Worm (Caenorhabditis elegans) whole organism, late embryonic: ENCODE data around the gene mtrr-1.
A peak's percentile ranks its signal among the peaks of the same experiment; 100 is the strongest.

Source experiments
- K02D7.2 ChIP-seq: sonication (generic microtip); optimal IDR thresholded peaks from 2 replicates; lab custom pipeline; 2017; ENCODE audit warnings: mild to moderate bottlenecking, missing genetic modification characterization, missing compliant biosample characterization
- T23F11.4 ChIP-seq: fragments of 200-800 bp; sonication (Bioruptor generic); optimal IDR thresholded peaks from 2 replicates; lab custom pipeline; 2018; ENCODE audit warnings: mild to moderate bottlenecking, missing genetic modification characterization, missing compliant biosample characterization
- Y22D7AL.16 ChIP-seq: sonication (generic microtip); optimal IDR thresholded peaks from 2 replicates; lab custom pipeline; 2016; ENCODE audit warnings: missing genetic modification characterization, missing compliant biosample characterization
- ahr-1 ChIP-seq: sonication (generic microtip); optimal IDR thresholded peaks from 2 replicates; lab custom pipeline; 2016; ENCODE audit warnings: missing genetic modification characterization, missing compliant biosample characterization
- ama-1 ChIP-seq: fragments of 150-350 bp; optimal IDR thresholded peaks from 2 replicates; lab custom pipeline; 2014
- ceh-14 ChIP-seq: sonication (generic microtip); optimal IDR thresholded peaks from 2 replicates; lab custom pipeline; 2016; ENCODE audit warnings: missing genotype, missing genetic modification characterization, missing compliant biosample characterization
- ceh-18 ChIP-seq: sonication (generic microtip); optimal IDR thresholded peaks from 2 replicates; lab custom pipeline; 2016; ENCODE audit warnings: missing genetic modification characterization, missing compliant biosample characterization
- ceh-2 ChIP-seq: sonication (generic microtip); optimal IDR thresholded peaks from 2 replicates; lab custom pipeline; 2016; ENCODE audit warnings: missing genotype, missing genetic modification characterization, missing compliant biosample characterization
- ceh-22 ChIP-seq: sonication (generic microtip); optimal IDR thresholded peaks from 2 replicates; lab custom pipeline; 2017; ENCODE audit warnings: missing biosample characterization, missing genetic modification characterization
- ceh-30 ChIP-seq: fragments of 150-350 bp; optimal IDR thresholded peaks from 2 replicates; lab custom pipeline; 2014; ENCODE audit warnings: missing biosample characterization, missing genetic modification characterization
- ceh-34 ChIP-seq: sonication (generic microtip); optimal IDR thresholded peaks from 2 replicates; lab custom pipeline; 2016; ENCODE audit warnings: mild to moderate bottlenecking, missing genetic modification characterization, missing compliant biosample characterization
- ceh-45 ChIP-seq: fragments of 200-800 bp; sonication (Bioruptor generic); IDR thresholded peaks from 2 replicates; pipeline ENCODE4 v1.3.6; 2022; ENCODE audit warnings: missing genetic modification reagents, missing genetic modification characterization, missing compliant biosample characterization
- ceh-9 ChIP-seq: sonication (generic microtip); optimal IDR thresholded peaks from 2 replicates; lab custom pipeline; 2016; ENCODE audit warnings: mild to moderate bottlenecking, missing genetic modification characterization, inconsistent platforms, missing compliant biosample characterization
- dmd-4 ChIP-seq: sonication (generic microtip); optimal IDR thresholded peaks from 2 replicates; lab custom pipeline; 2016; ENCODE audit warnings: borderline replicate concordance, missing genetic modification characterization, missing compliant biosample characterization
- elt-2 ChIP-seq: sonication (generic microtip); optimal IDR thresholded peaks from 2 replicates; lab custom pipeline; 2016; ENCODE audit warnings: missing genetic modification reagents, missing genetic modification characterization, missing compliant biosample characterization
- elt-4 ChIP-seq: sonication (generic microtip); optimal IDR thresholded peaks from 2 replicates; lab custom pipeline; 2016; ENCODE audit warnings: missing genetic modification characterization, missing compliant biosample characterization
- ets-4 ChIP-seq: sonication (generic microtip); optimal IDR thresholded peaks from 2 replicates; lab custom pipeline; 2016; ENCODE audit warnings: missing genetic modification characterization, missing compliant biosample characterization
- fkh-10 ChIP-seq: fragments of 150-350 bp; optimal IDR thresholded peaks from 2 replicates; lab custom pipeline; 2014; ENCODE audit warnings: missing biosample characterization, missing genetic modification reagents, missing genetic modification characterization
- gmeb-2 ChIP-seq: sonication (generic microtip); optimal IDR thresholded peaks from 2 replicates; lab custom pipeline; 2016; ENCODE audit warnings: missing genetic modification characterization, inconsistent platforms, missing compliant biosample characterization
- hlh-13 ChIP-seq: fragments of 200-800 bp; sonication (Bioruptor generic); optimal IDR thresholded peaks from 2 replicates; lab custom pipeline; 2018; ENCODE audit warnings: mild to moderate bottlenecking, missing genetic modification characterization, missing compliant biosample characterization
- hlh-15 ChIP-seq: sonication (generic microtip); optimal IDR thresholded peaks from 2 replicates; lab custom pipeline; 2016; ENCODE audit warnings: missing genetic modification characterization, missing compliant biosample characterization
- hlh-8 ChIP-seq: sonication (generic microtip); optimal IDR thresholded peaks from 2 replicates; lab custom pipeline; 2016; ENCODE audit warnings: missing genotype, missing genetic modification characterization, missing compliant biosample characterization
- lim-6 ChIP-seq: sonication (generic microtip); optimal IDR thresholded peaks from 2 replicates; lab custom pipeline; 2016; ENCODE audit warnings: missing genetic modification characterization, missing compliant biosample characterization
- lin-11 ChIP-seq: fragments of 200-800 bp; sonication (Bioruptor generic); optimal IDR thresholded peaks from 2 replicates; lab custom pipeline; 2018; ENCODE audit warnings: mild to moderate bottlenecking, missing genetic modification characterization, missing compliant biosample characterization
- madf-2 ChIP-seq: sonication (generic microtip); optimal IDR thresholded peaks from 2 replicates; lab custom pipeline; 2017; ENCODE audit warnings: missing genetic modification characterization, missing compliant biosample characterization
- nfya-1 ChIP-seq: sonication (generic microtip); optimal IDR thresholded peaks from 2 replicates; lab custom pipeline; 2017; ENCODE audit warnings: missing genetic modification characterization, mild to moderate bottlenecking, missing compliant biosample characterization, antibody characterized with exemption, moderate library complexity
- nhr-11 ChIP-seq: fragments of 150-350 bp; optimal IDR thresholded peaks from 2 replicates; lab custom pipeline; 2014; ENCODE audit warnings: missing biosample characterization, missing genetic modification characterization
- nhr-232 ChIP-seq: sonication (generic microtip); optimal IDR thresholded peaks from 2 replicates; lab custom pipeline; 2016; ENCODE audit warnings: missing genetic modification characterization, missing compliant biosample characterization
- pag-3 ChIP-seq: sonication (generic microtip); optimal IDR thresholded peaks from 2 replicates; lab custom pipeline; 2016; ENCODE audit warnings: missing compliant biosample characterization, missing genetic modification characterization, borderline replicate concordance
- pax-1 ChIP-seq: fragments of 150-350 bp; optimal IDR thresholded peaks from 2 replicates; lab custom pipeline; 2014; ENCODE audit warnings: missing biosample characterization, missing genetic modification characterization
- pha-2 ChIP-seq: sonication (generic microtip); optimal IDR thresholded peaks from 2 replicates; lab custom pipeline; 2017; ENCODE audit warnings: mild to moderate bottlenecking, missing genetic modification characterization, missing compliant biosample characterization
- pha-4 ChIP-seq: fragments of 150-350 bp; optimal IDR thresholded peaks from 2 replicates; lab custom pipeline; 2018; ENCODE audit warnings: missing biosample characterization, missing genetic modification reagents, missing genetic modification characterization
- pqm-1 ChIP-seq: sonication (generic microtip); optimal IDR thresholded peaks from 2 replicates; lab custom pipeline; 2016; ENCODE audit warnings: missing genetic modification characterization, missing compliant biosample characterization
- pros-1 ChIP-seq: fragments of 150-350 bp; optimal IDR thresholded peaks from 2 replicates; lab custom pipeline; 2014; ENCODE audit warnings: missing biosample characterization, missing genetic modification reagents, missing genetic modification characterization
- rnt-1 ChIP-seq: sonication (generic microtip); optimal IDR thresholded peaks from 2 replicates; lab custom pipeline; 2016; ENCODE audit warnings: missing genetic modification characterization, missing compliant biosample characterization
- sdc-2 ChIP-seq: sonication (generic microtip); optimal IDR thresholded peaks from 2 replicates; lab custom pipeline; 2016; ENCODE audit warnings: missing genotype, missing genetic modification characterization, missing compliant biosample characterization
- sox-4 ChIP-seq: sonication (generic microtip); optimal IDR thresholded peaks from 2 replicates; lab custom pipeline; 2017; ENCODE audit warnings: mild to moderate bottlenecking, missing genetic modification characterization, inconsistent platforms, missing compliant biosample characterization
- tbx-2 ChIP-seq: sonication (generic microtip); optimal IDR thresholded peaks from 2 replicates; lab custom pipeline; 2016; ENCODE audit warnings: missing genetic modification characterization, missing compliant biosample characterization
- ttx-3 ChIP-seq: sonication (generic microtip); optimal IDR thresholded peaks from 2 replicates; lab custom pipeline; 2016; ENCODE audit warnings: missing genetic modification reagents, missing genetic modification characterization, missing compliant biosample characterization
- unc-3 ChIP-seq, 2 experiments: fragments of 200-800 bp in 1 of 2; sonication (Bioruptor generic) in 1 of 2; sonication (generic microtip) in 1 of 2; conservative IDR thresholded peaks in 1 of 2; optimal IDR thresholded peaks in 1 of 2; 2 replicates each; pipeline versions ENCODE4 v1.3.6 to Lab custom; 2016 to 2022; ENCODE audit warnings: missing compliant biosample characterization in 2 of 2, missing genetic modification characterization in 2 of 2, missing genetic modification reagents in 1 of 2
- unc-86 ChIP-seq: sonication (generic microtip); optimal IDR thresholded peaks from 2 replicates; lab custom pipeline; 2016; ENCODE audit warnings: missing genetic modification characterization, missing compliant biosample characterization
- zip-5 ChIP-seq: sonication (generic microtip); optimal IDR thresholded peaks from 2 replicates; lab custom pipeline; 2016; ENCODE audit warnings: missing genetic modification characterization, missing compliant biosample characterization

mtrr-1 gene

DNA sequence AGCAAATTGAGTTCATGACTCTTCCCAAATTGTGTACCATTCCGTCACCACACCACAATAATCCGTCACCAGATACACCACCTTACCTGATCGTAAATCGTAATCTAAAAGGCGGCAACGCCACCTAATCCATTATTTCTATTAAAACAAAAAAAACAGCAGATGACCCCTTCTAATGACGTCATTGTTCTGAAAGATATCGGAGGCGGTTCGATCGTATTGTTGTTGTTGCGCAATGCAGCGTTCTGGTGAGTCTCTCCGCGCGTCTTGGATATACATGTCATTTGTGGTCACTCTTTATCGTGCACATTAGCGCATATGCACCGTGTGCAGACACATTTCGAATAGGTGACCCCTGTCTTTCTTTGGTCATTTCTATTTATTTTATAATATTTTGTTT, 16.8 kb upstream of the mtrr-1 start:
- TF ChIP-seq pha-4 (tag; lab: Kevin White, UChicago) = no peak
- TF ChIP-seq tbx-2 (tag; lab: Kevin White, UChicago) = peak; percentile 45

DNA sequence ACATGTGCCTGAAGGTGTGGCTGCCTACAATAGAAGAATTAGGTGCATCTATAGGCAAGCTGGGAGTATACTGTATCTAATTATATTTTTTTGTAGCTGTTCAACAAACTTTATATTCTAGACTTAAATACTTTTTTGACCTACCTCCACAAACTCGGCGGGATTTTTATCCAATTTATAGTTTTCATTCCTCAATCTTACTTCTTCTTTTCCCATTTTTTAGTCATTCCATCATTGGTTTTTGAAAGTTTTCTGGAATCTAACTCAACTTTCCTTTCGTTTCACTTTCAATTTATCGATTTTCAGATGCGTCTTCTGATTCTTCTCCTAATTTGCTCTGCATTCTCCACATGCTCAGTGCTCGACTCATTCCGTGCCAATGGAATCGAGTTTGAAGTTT, 16.2 kb upstream of the mtrr-1 start, which contains the start of gene C01G6.3:
TSS of gene C01G6.3 (plus strand) at position 301 of the 400 bp plus-strand sequence.
- no peak for TF ChIP-seq pax-1 (tag; lab: Kevin White, UChicago)
- TF ChIP-seq zip-5 = no peak
- TF ChIP-seq ceh-45 (GFP tag; lab: Robert Waterston, UW) = no peak
- no peak for TF ChIP-seq pha-2 (tag; lab: Kevin White, UChicago)
- no peak for TF ChIP-seq ceh-9
- TF ChIP-seq pag-3 (tag; lab: Kevin White, UChicago) = no peak
- no peak for TF ChIP-seq madf-2 (tag; lab: Kevin White, UChicago)
- no peak for TF ChIP-seq hlh-13 (GFP tag; lab: Kevin White, UChicago)
- no peak for TF ChIP-seq ahr-1 (tag; lab: Kevin White, UChicago)
- no peak for TF ChIP-seq ceh-2 (tag; lab: Kevin White, UChicago)
- no peak for TF ChIP-seq lim-6 (tag; lab: Kevin White, UChicago)
- no peak for TF ChIP-seq ceh-30 (tag; lab: Kevin White, UChicago)
- TF ChIP-seq lin-11 (tag; lab: Kevin White, UChicago) = no peak
- TF ChIP-seq ceh-18 = no peak
- TF ChIP-seq, all 69 proteins: peak for 0

DNA sequence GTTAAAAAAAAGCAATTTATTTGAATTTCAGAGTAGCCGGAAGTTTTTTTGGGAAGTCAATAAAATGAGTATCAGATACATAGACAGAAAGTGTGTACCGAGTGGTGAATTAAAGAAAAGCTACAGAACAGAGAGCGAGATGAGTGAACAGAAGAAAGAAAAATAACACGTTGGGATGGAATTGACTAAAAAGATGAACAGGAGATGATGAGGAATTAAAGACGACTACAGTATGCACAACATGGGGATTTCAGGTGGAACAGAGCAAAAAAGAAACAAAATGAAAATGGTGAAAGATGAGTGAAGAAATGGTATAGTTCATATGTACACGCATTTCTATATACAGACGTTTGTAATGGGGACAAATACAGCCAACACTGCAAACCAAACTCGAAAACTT, 14.5 kb upstream of the mtrr-1 start:
- TF ChIP-seq pax-1 (tag; lab: Kevin White, UChicago) (no peak), ttx-3 (tag; lab: Kevin White, UChicago) (no peak), rnt-1 (tag; lab: Kevin White, UChicago) (no peak), K02D7.2 (tag; lab: Kevin White, UChicago) (no peak), ceh-22 (tag; lab: Kevin White, UChicago) (no peak), T23F11.4 (GFP tag; lab: Kevin White, UChicago) (no peak), pros-1 (tag; lab: Kevin White, UChicago) (no peak), ahr-1 (tag; lab: Kevin White, UChicago) (no peak), nhr-232 (tag; lab: Kevin White, UChicago) (no peak), ceh-2 (tag; lab: Kevin White, UChicago) (no peak), ets-4 (no peak), elt-4 (tag; lab: Kevin White, UChicago) (no peak), nfya-1 (tag; lab: Kevin White, UChicago) (no peak), unc-3 (GFP tag; conservative IDR thresholded peaks at IDR 0.05; lab: Robert Waterston, UW) (no peak), unc-3 (tag; optimal IDR thresholded peaks at IDR 0.05; lab: Kevin White, UChicago) (no peak)

DNA sequence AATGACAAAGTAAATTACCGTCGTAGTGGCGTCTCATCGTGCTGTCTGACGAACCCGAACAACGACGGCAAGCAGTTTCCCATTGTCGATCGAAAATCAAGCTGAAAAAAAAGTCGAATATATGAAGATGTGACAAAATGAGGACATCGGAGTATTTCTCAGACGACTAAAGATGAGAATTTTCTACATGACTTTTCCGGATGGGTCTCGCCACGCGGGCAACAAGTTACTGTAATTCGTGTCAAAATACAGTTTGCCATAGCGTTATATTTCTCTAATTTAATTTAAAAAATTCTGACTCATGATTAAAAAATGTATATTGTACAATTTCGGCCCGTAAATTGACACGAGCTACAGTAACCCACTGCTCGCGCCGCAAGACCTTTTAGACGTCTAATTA, 12.8 kb upstream of the mtrr-1 start, which contains the start of gene C01G6.4:
TSS of gene C01G6.4 (minus strand) at position 101 of the 400 bp plus-strand sequence.
- TF ChIP-seq lin-11 (tag; lab: Kevin White, UChicago) (no peak), ceh-30 (tag; lab: Kevin White, UChicago) (no peak)

DNA sequence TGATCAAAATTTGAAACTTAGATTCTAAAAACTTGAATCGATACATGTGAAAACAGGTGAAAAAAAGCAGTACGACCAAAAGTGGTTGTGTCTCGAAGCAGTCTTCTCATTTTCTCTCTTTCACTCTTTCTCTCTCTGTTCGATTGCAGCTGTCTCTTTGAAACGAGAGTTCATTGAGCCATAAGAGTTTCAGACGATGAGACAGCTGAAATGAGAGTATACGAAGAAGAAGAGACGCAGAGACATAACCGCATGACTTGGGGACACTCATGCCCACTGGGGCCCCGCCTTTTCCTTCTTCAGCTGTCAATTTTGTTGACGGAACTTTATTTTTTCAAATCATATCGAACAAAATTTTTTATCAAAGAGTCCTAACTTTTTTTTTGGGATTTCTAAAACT, 11.8 kb upstream of the mtrr-1 start:
- TF ChIP-seq sox-4 (tag; lab: Kevin White, UChicago) (no peak), hlh-15 (tag; lab: Kevin White, UChicago) (no peak), tbx-2 (tag; lab: Kevin White, UChicago) (peak; percentile 53), ceh-14 (tag; lab: Kevin White, UChicago) (no peak), ceh-45 (GFP tag; lab: Robert Waterston, UW) (no peak), ceh-22 (tag; lab: Kevin White, UChicago) (no peak), pqm-1 (tag; lab: Kevin White, UChicago) (no peak), nfya-1 (tag; lab: Kevin White, UChicago) (peak; percentile 81), elt-2 (tag; lab: Kevin White, UChicago) (peak; percentile 27), ets-4 (no peak), gmeb-2 (tag; lab: Kevin White, UChicago) (no peak), pag-3 (tag; lab: Kevin White, UChicago) (no peak), lin-11 (tag; lab: Kevin White, UChicago) (no peak), ceh-2 (tag; lab: Kevin White, UChicago) (no peak), fkh-10 (GFP tag; lab: Kevin White, UChicago) (no peak), elt-4 (tag; lab: Kevin White, UChicago) (no peak), pha-2 (tag; lab: Kevin White, UChicago) (no peak), sdc-2 (no peak), unc-86 (tag; lab: Kevin White, UChicago) (no peak), nhr-232 (tag; lab: Kevin White, UChicago) (no peak), Y22D7AL.16 (tag; lab: Kevin White, UChicago) (no peak), dmd-4 (no peak), K02D7.2 (tag; lab: Kevin White, UChicago) (no peak), ahr-1 (tag; lab: Kevin White, UChicago) (no peak), pros-1 (tag; lab: Kevin White, UChicago) (peak; percentile 55), ceh-34 (tag; lab: Kevin White, UChicago) (peak; percentile 39), hlh-8 (tag; lab: Kevin White, UChicago) (no peak), ama-1 (lab: Kevin White, UChicago) (no peak), nhr-11 (tag; lab: Kevin White, UChicago) (no peak), ceh-30 (tag; lab: Kevin White, UChicago) (no peak)
